Worm (Caenorhabditis elegans): ENCODE data around the gene rps-30.

DNA sequence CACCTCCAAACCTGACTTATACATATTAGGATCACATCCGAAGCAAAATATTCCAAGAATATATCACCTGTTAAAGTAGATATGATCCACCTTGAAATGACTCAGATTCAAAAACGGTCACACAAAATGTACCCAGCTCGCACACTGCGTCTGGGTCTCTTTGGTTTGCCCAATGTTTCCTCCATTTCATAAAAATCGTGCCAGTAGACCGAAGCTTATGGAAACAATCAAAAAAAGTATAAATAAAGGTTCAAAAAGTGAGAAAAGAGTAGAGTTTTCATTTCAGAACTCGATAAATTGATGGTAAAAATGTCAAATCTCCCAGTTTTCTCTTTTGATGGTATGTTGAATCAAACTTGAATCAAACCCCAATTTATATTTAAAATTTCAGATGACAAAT, 38.7 kb upstream of the rps-30 start, which contains the start of gene srr-9:
- TF ChIP-seq klf-2 (GFP tag; conservative IDR thresholded peaks at IDR 0.05) (no peak), cog-1 (tag; optimal IDR thresholded peaks at IDR 0.05) (no peak), med-1 (GFP tag; optimal IDR thresholded peaks at IDR 0.05; ENCODE audit: insufficient read depth) (no peak), flt-1 (GFP tag; IDR thresholded peaks at IDR 0.05) (no peak), tab-1 (GFP tag; IDR thresholded peaks at IDR 0.05) (no peak), ztf-29 (GFP tag; IDR thresholded peaks at IDR 0.05) (no peak), ztf-23 (GFP tag; IDR thresholded peaks at IDR 0.05) (no peak), T22C8.4 (GFP tag; IDR thresholded peaks at IDR 0.05) (no peak)
